Worm (Caenorhabditis elegans): ENCODE measurements around the gene F47B10.8.

Gene F47B10.8

ce11 chrX:10910716-10911115 is at the start of gene F47B10.8:
Gene F47B10.8 (minus strand): TSS chrX:10910816.
- TF ChIP-seq unc-62 (GFP tag; optimal IDR thresholded peaks at IDR 0.05), result no peak

ce11 chrX:10959136-10959535 is 48.5 kb upstream of the F47B10.8 start, which contains the start of gene K09C8.2:
Gene K09C8.2 (plus strand): TSS chrX:10959436.
- TF ChIP-seq unc-62 (GFP tag; optimal IDR thresholded peaks at IDR 0.05), result no peak

ce11 chrX:10958427-10958826 is 47.8 kb upstream of the F47B10.8 start, which contains the start of gene nlp-19:
Gene nlp-19 (plus strand): TSS chrX:10958727.
- no peak for TF ChIP-seq unc-62 (GFP tag; optimal IDR thresholded peaks at IDR 0.05)

- TF ChIP-seq unc-62 (GFP tag; optimal IDR thresholded peaks at IDR 0.05), result no peak
These were observed 46.5 kb upstream of the F47B10.8 start for ce11 chrX:10956972-10957678.

ce11 chrX:10953834-10954233 is 43.2 kb upstream of the F47B10.8 start, which contains the start of gene pbo-4:
Gene pbo-4 (plus strand): TSS chrX:10954134.
- TF ChIP-seq unc-62 (GFP tag; optimal IDR thresholded peaks at IDR 0.05), result no peak

ce11 chrX:10951922-10952321 is 41.3 kb upstream of the F47B10.8 start:
- no peak for TF ChIP-seq unc-62 (GFP tag; optimal IDR thresholded peaks at IDR 0.05)

- TF ChIP-seq unc-62 (GFP tag; optimal IDR thresholded peaks at IDR 0.05), result no peak
These were observed 40.6 kb upstream of the F47B10.8 start, which contains the start of gene K09C8.7 for ce11 chrX:10951168-10951567. Gene K09C8.7 (minus strand): TSS chrX:10951393.

ce11 chrX:10948852-10949251 is 38.2 kb upstream of the F47B10.8 start, which contains the start of gene T21B6.3:
Gene T21B6.3 (minus strand): TSS chrX:10948952.
- TF ChIP-seq unc-62 (GFP tag; optimal IDR thresholded peaks at IDR 0.05), result no peak

ce11 chrX:10941255-10941654 is 30.6 kb upstream of the F47B10.8 start, which contains the start of gene pho-7:
Gene pho-7 (minus strand): TSS chrX:10941355.
- TF ChIP-seq unc-62 (GFP tag; optimal IDR thresholded peaks at IDR 0.05), result no peak

ce11 chrX:10933308-10934014 is 22.8 kb upstream of the F47B10.8 start:
- no peak for TF ChIP-seq unc-62 (GFP tag; optimal IDR thresholded peaks at IDR 0.05)

ce11 chrX:10932087-10932486 is 21.5 kb upstream of the F47B10.8 start:
- no peak for TF ChIP-seq unc-62 (GFP tag; optimal IDR thresholded peaks at IDR 0.05)

- TF ChIP-seq unc-62 (GFP tag; optimal IDR thresholded peaks at IDR 0.05), result no peak
These were observed 18.4 kb upstream of the F47B10.8 start, which contains the start of gene dgn-1 for ce11 chrX:10928948-10929563. Gene dgn-1 (minus strand): TSS chrX:10928998.

- TF ChIP-seq unc-62 (GFP tag; optimal IDR thresholded peaks at IDR 0.05), result no peak
These were observed 16.5 kb upstream of the F47B10.8 start for ce11 chrX:10927136-10927535.

- no peak for TF ChIP-seq unc-62 (GFP tag; optimal IDR thresholded peaks at IDR 0.05)
These were observed 13.4 kb upstream of the F47B10.8 start for ce11 chrX:10924031-10924430.

- TF ChIP-seq unc-62 (GFP tag; optimal IDR thresholded peaks at IDR 0.05), result no peak
These were observed 9.0 kb upstream of the F47B10.8 start, which contains the start of gene nstp-9 for ce11 chrX:10919613-10920012. Gene nstp-9 (minus strand): TSS chrX:10919713.

- TF ChIP-seq unc-62 (GFP tag; optimal IDR thresholded peaks at IDR 0.05), result no peak
These were observed 5.6 kb upstream of the F47B10.8 start for ce11 chrX:10916194-10916593.
